Fruit fly (Drosophila melanogaster) whole organism, adult: ENCODE measurements around the gene CG42729.

Experiments
- CG11617 ChIP-seq: fragments of 200-800 bp; sonication (Bioruptor generic); optimal IDR thresholded peaks from 2 replicates; lab custom pipeline; 2017; ENCODE audit warnings: mild to moderate bottlenecking, missing biosample characterization, missing genetic modification reagents, missing genetic modification characterization
- CG12768 ChIP-seq: fragments of 200-800 bp; sonication (Bioruptor generic); optimal IDR thresholded peaks from 2 replicates; lab custom pipeline; 2017; ENCODE audit warnings: missing biosample characterization, missing genetic modification characterization, mild to moderate bottlenecking, moderate library complexity, missing genetic modification reagents
- CG14711 ChIP-seq: fragments of 200-800 bp; sonication (Bioruptor generic); optimal IDR thresholded peaks from 2 replicates; lab custom pipeline; 2018; ENCODE audit warnings: missing biosample characterization, mild to moderate bottlenecking, missing genetic modification characterization, moderate library complexity
- CG1620 ChIP-seq: fragments of 200-800 bp; sonication (Bioruptor generic); optimal IDR thresholded peaks from 2 replicates; lab custom pipeline; 2016; ENCODE audit warnings: missing biosample characterization, missing genetic modification characterization
- CG33017 ChIP-seq: fragments of 200-800 bp; sonication (Bioruptor generic); optimal IDR thresholded peaks from 2 replicates; lab custom pipeline; 2018; ENCODE audit warnings: missing biosample characterization, mild to moderate bottlenecking, missing genetic modification characterization, moderate library complexity
- CG5204 ChIP-seq: fragments of 200-800 bp; sonication (Bioruptor generic); optimal IDR thresholded peaks from 2 replicates; lab custom pipeline; 2016; ENCODE audit warnings: missing biosample characterization, missing genetic modification characterization
- CG7045 ChIP-seq: fragments of 200-800 bp; sonication (Bioruptor generic); optimal IDR thresholded peaks from 2 replicates; lab custom pipeline; 2017; ENCODE audit warnings: missing biosample characterization, mild to moderate bottlenecking, missing genetic modification characterization
- CG7101 ChIP-seq: fragments of 200-800 bp; sonication (Bioruptor generic); optimal IDR thresholded peaks from 2 replicates; lab custom pipeline; 2018; ENCODE audit warnings: missing biosample characterization, mild to moderate bottlenecking, missing genetic modification characterization, moderate library complexity
- Clk ChIP-seq: fragments of 200-800 bp; sonication (Bioruptor generic); optimal IDR thresholded peaks from 2 replicates; lab custom pipeline; 2017; ENCODE audit warnings: missing biosample characterization, missing genetic modification characterization
- Crg-1 ChIP-seq: fragments of 200-800 bp; sonication (Bioruptor generic); optimal IDR thresholded peaks from 2 replicates; lab custom pipeline; 2016; ENCODE audit warnings: missing biosample characterization, missing genetic modification characterization
- Hr96 ChIP-seq: fragments of 200-800 bp; sonication (Bioruptor generic); optimal IDR thresholded peaks from 2 replicates; lab custom pipeline; 2016; ENCODE audit warnings: missing biosample characterization, missing genetic modification characterization
- Mnt ChIP-seq: fragments of 200-800 bp; sonication (Bioruptor generic); optimal IDR thresholded peaks from 2 replicates; lab custom pipeline; 2016; ENCODE audit warnings: missing biosample characterization, mild to moderate bottlenecking, missing genetic modification characterization
- bab1 ChIP-seq: fragments of 200-800 bp; sonication (Bioruptor generic); optimal IDR thresholded peaks from 3 replicates; lab custom pipeline; 2019; ENCODE audit warnings: missing biosample characterization, mild to moderate bottlenecking, missing genetic modification characterization, moderate library complexity
- cic ChIP-seq: fragments of 200-800 bp; sonication (Bioruptor generic); optimal IDR thresholded peaks from 2 replicates; lab custom pipeline; 2017; ENCODE audit warnings: missing biosample characterization, mild to moderate bottlenecking, missing genetic modification characterization, moderate library complexity
- cnc ChIP-seq, 2 experiments: fragments of >200 bp; optimal IDR thresholded peaks; 2 replicates each; lab custom pipeline; 2017
- kay ChIP-seq: fragments of 200-800 bp; sonication (Bioruptor generic); peaks from one replicate; lab custom pipeline; 2016; ENCODE audit warnings: missing biosample characterization, missing genetic modification characterization, borderline replicate concordance
- ovo ChIP-seq: fragments of 200-800 bp; sonication (Bioruptor generic); optimal IDR thresholded peaks from 2 replicates; lab custom pipeline; 2016; ENCODE audit warnings: missing biosample characterization, missing genetic modification characterization
- pad ChIP-seq: fragments of 200-800 bp; sonication (Bioruptor generic); optimal IDR thresholded peaks from 3 replicates; lab custom pipeline; 2017; ENCODE audit warnings: missing biosample characterization, missing genetic modification characterization, mild to moderate bottlenecking, moderate library complexity, missing genetic modification reagents
- tj ChIP-seq: fragments of 200-800 bp; sonication (Bioruptor generic); optimal IDR thresholded peaks from 3 replicates; lab custom pipeline; 2017; ENCODE audit warnings: missing biosample characterization, mild to moderate bottlenecking, missing genetic modification characterization, moderate library complexity
- toe ChIP-seq: fragments of 200-800 bp; sonication (Bioruptor generic); optimal IDR thresholded peaks from 2 replicates; lab custom pipeline; 2016; ENCODE audit warnings: missing biosample characterization, missing genetic modification characterization

CG42729 gene

DNA sequence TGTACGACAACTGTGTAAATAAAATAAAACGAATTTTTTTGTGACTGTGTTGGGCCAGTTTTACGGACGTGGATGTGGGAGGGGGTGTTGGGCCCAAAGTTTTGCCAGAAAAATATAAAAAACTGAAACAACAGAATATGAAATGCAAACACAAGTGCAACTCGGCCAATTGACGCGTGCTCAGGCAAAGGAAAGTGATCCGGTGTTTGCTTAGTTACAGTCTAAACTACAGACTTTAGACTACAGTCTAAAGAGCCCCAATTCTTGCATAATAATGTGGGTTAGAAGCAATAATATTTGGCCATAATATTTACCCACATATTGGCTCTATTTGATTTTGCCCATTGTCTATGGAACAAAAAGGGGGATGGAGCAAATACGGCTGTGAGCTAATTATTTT lies 21.5 kb upstream of the CG42729 start:
- peak; percentile 2 for TF ChIP-seq cic (GFP tag; lab: Kevin White, UChicago)
- no peak for TF ChIP-seq Hr96 (GFP tag; lab: Kevin White, UChicago)
- TF ChIP-seq toe (GFP tag; lab: Kevin White, UChicago), result no peak
- no peak for TF ChIP-seq CG14711 (tag; lab: Kevin White, UChicago)
- no peak for TF ChIP-seq CG12768 (GFP tag; lab: Kevin White, UChicago)
- TF ChIP-seq CG7101, result no peak
- TF ChIP-seq Clk (GFP tag; lab: Kevin White, UChicago), result no peak
- TF ChIP-seq CG11617 (GFP tag; lab: Kevin White, UChicago), result peak; percentile 3
- TF ChIP-seq CG33017 (tag; lab: Kevin White, UChicago), result peak; percentile 12
- peak; percentile 0 for TF ChIP-seq CG7045 (GFP tag; lab: Kevin White, UChicago)
- TF ChIP-seq kay (GFP tag; lab: Kevin White, UChicago), result no peak

dm6 chr3L:15547187-15547790 lies 20.0 kb upstream of the CG42729 start:
- TF ChIP-seq ovo (GFP tag; lab: Kevin White, UChicago) (no peak), kay (GFP tag; lab: Kevin White, UChicago) (peak; percentile 64), CG5204 (GFP tag; lab: Kevin White, UChicago) (no peak), CG12768 (GFP tag; lab: Kevin White, UChicago) (no peak), cic (GFP tag; lab: Kevin White, UChicago) (peak; percentile 8), CG1620 (GFP tag; lab: Kevin White, UChicago) (no peak), tj (GFP tag; lab: Kevin White, UChicago) (no peak)

DNA sequence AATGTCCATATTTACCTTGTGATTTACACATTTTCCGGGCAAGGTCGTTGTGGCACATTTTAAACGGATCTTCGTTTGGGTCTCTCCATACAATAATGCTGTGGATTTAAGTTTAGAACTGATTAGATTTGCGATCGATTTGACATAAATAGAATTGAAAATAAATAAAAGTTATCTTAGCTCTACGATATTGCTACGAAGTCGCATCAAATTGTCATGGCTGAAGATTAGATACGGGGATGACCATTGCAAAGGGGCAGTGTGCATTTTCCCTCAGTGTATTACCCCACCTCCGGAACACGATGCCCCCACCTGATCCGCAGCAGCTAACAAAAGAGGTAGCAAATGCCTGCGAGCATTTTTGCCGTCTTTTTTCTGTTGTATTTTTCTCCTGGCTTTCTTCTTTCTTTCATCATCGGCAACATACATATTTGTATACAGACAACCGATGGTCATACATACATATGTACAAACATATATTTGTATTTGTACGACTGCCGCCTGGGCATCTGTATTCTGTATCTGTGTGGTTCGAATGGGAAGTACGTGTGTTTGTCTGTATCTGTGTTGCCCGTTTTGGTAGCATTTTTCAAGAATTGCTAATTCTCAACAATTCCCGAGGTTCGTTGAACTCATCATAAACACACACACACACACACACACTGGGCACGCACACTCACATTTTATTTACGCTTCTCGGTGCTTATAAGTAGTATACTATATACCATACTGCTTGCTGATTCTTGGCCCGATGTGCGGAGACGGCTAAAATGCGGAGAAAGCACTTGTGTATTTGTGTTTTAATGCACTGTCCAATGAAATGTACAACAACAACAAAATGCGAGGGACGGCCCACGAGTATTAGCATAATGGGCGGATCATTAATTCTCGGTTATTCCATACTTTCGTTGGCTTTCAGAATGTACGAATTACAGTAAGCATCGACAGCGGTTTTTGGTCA lies 17.4 kb upstream of the CG42729 start:
- TF ChIP-seq CG1620 (GFP tag; lab: Kevin White, UChicago) (no peak), Crg-1 (no peak), tj (GFP tag; lab: Kevin White, UChicago) (peak; percentile 95)

dm6 chr3L:15543467-15543866 lies 16.2 kb upstream of the CG42729 start:
- TF ChIP-seq CG7101 (no peak), Hr96 (GFP tag; lab: Kevin White, UChicago) (no peak), Crg-1 (no peak), CG7045 (GFP tag; lab: Kevin White, UChicago) (no peak)

DNA sequence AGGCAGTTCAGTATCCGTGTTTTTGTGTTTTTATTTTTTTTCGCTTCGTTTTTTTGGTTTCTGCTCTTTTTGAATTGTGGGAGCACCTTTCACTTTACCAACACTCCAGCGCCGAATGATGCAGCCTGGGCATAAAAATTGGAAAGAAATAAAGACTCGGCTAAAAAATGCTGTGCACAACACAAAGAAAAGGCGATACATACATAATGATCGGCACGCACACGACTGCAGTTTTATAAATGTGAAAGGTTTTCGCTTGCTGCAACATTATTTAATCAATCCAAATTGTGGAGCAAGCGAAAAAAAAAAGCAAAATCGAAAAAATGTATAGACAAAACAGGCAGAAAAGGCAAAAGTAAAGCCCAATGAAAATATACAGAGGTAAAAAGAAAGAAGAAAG lies 15.7 kb upstream of the CG42729 start:
- TF ChIP-seq CG1620 (GFP tag; lab: Kevin White, UChicago), result no peak
- peak; percentile 94 for TF ChIP-seq tj (GFP tag; lab: Kevin White, UChicago)

DNA sequence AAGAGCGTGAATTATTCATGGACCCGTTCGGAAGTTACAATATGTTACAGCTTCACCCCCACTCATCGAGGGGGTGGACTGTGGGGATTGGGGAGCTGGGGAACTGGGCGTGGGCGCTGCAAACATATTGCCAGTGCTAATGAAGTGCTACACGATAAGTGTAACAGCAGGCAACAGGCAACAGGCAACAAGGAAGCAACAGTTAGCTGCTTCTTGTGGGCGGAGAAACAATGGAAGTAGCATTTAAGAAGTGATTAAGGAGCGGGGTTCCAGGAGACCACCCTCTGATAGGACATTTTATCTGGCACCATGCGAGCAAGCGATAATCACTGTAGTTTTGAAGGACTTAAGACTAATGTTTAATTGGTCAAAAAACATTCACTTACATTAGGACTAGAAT lies 14.0 kb upstream of the CG42729 start:
- TF ChIP-seq Hr96 (GFP tag; lab: Kevin White, UChicago) (no peak), Clk (GFP tag; lab: Kevin White, UChicago) (no peak), Crg-1 (no peak), CG1620 (GFP tag; lab: Kevin White, UChicago) (no peak), CG7101 (no peak), cic (GFP tag; lab: Kevin White, UChicago) (no peak), ovo (GFP tag; lab: Kevin White, UChicago) (no peak), CG7045 (GFP tag; lab: Kevin White, UChicago) (no peak), CG33017 (tag; lab: Kevin White, UChicago) (no peak), cnc (optimal IDR thresholded peaks at IDR 0.05; lab: Kevin White, UChicago) (no peak), Mnt (GFP tag; lab: Kevin White, UChicago) (no peak), pad (no peak), tj (GFP tag; lab: Kevin White, UChicago) (no peak), toe (GFP tag; lab: Kevin White, UChicago) (no peak), bab1 (no peak), CG14711 (tag; lab: Kevin White, UChicago) (no peak)

DNA sequence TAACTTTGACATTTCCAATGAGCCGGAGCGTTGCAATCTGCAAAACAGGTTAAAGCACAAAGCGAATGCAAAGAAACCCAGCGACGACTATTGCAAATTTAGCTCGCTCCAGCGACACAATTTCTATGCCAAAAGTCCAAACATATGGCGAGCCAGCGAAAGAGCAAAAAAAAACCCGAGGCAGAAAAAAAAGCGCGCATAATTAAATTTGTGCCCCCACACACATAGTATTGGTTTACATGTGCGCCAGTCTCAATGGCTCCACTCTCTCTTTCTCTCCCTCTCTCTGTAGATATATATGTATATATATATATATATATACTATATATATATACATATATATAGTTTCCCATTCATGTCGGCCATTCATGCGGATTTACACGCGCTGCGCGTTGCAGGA lies 13.4 kb upstream of the CG42729 start:
- TF ChIP-seq CG1620 (GFP tag; lab: Kevin White, UChicago) (no peak), CG33017 (tag; lab: Kevin White, UChicago) (no peak), CG14711 (tag; lab: Kevin White, UChicago) (no peak), bab1 (no peak), Hr96 (GFP tag; lab: Kevin White, UChicago) (no peak), kay (GFP tag; lab: Kevin White, UChicago) (no peak), Crg-1 (no peak), cic (GFP tag; lab: Kevin White, UChicago) (no peak)
